Worm (Caenorhabditis elegans) whole organism, midembryonic: Measurements from ENCODE around the gene F22F1.2.

Experiments used
- T22C8.4 ChIP-seq: fragments of 200-800 bp; sonication (Bioruptor generic); IDR thresholded peaks from 2 replicates; pipeline ENCODE4 v1.3.6; 2022; ENCODE audit warnings: missing genetic modification characterization, missing compliant biosample characterization
- cog-1 ChIP-seq: sonication (generic microtip); optimal IDR thresholded peaks from 2 replicates; lab custom pipeline; 2016; ENCODE audit warnings: missing genetic modification characterization, missing compliant biosample characterization
- flt-1 ChIP-seq: fragments of 200-800 bp; sonication (Bioruptor generic); IDR thresholded peaks from 2 replicates; pipeline ENCODE4 v1.3.6; 2022; ENCODE audit warnings: missing genetic modification characterization, missing compliant biosample characterization
- klf-2 ChIP-seq: fragments of 200-800 bp; sonication (Bioruptor generic); conservative IDR thresholded peaks from 2 replicates; pipeline ENCODE4 v1.3.6; 2022; ENCODE audit warnings: missing genetic modification reagents, missing genetic modification characterization, missing compliant biosample characterization
- med-1 ChIP-seq: sonication (generic microtip); optimal IDR thresholded peaks from 2 replicates; lab custom pipeline; 2017; ENCODE audit warnings: missing genetic modification characterization, mild to moderate bottlenecking, missing compliant biosample characterization, antibody characterized with exemption, missing genetic modification reagents; ENCODE audit not compliant: insufficient read depth
- ref-1 ChIP-seq: fragments of 200-800 bp; sonication (Bioruptor generic); conservative IDR thresholded peaks from 2 replicates; pipeline ENCODE4 v1.3.6; 2022; ENCODE audit warnings: missing genetic modification reagents, missing genetic modification characterization, missing compliant biosample characterization
- tab-1 ChIP-seq: fragments of 200-800 bp; sonication (Bioruptor generic); IDR thresholded peaks from 2 replicates; pipeline ENCODE4 v1.3.6; 2022; ENCODE audit warnings: missing genetic modification characterization, missing compliant biosample characterization
- ztf-23 ChIP-seq: fragments of 200-800 bp; sonication (Bioruptor generic); IDR thresholded peaks from 2 replicates; pipeline ENCODE4 v1.3.6; 2022; ENCODE audit warnings: missing genetic modification reagents, missing genetic modification characterization, missing compliant biosample characterization
- ztf-29 ChIP-seq: fragments of 200-800 bp; sonication (Bioruptor generic); IDR thresholded peaks from 2 replicates; pipeline ENCODE4 v1.3.6; 2022; ENCODE audit warnings: missing genetic modification reagents, missing genetic modification characterization, missing compliant biosample characterization

- no peak for TF ChIP-seq tab-1 (GFP tag; lab: Robert Waterston, UW)
- TF ChIP-seq flt-1 (GFP tag; lab: Robert Waterston, UW) = 0 out of 2 replicates have a peak, but pooled peaks have one; percentile 22
- TF ChIP-seq T22C8.4 = no peak
- TF ChIP-seq ztf-29 = no peak
- no peak for TF ChIP-seq med-1 (GFP tag; lab: Kevin White, UChicago)
- no peak for TF ChIP-seq ref-1 (GFP tag; lab: Robert Waterston, UW)
- no peak for TF ChIP-seq klf-2 (GFP tag; lab: Robert Waterston, UW)
- TF ChIP-seq cog-1 (tag; lab: Kevin White, UChicago) = no peak
- no peak for TF ChIP-seq ztf-23 (GFP tag; lab: Robert Waterston, UW)
These were observed 9.5 kb upstream of the F22F1.2 start for ce11 chrX:8160016-8160415.
